Fruit fly (Drosophila melanogaster): ENCODE data around the gene CG7943.

The CG7943 gene

dm6 chr3R:30046029-30047001 is at the start of gene CG7943, which contains the start of gene RpL32:
Gene CG7943, plus strand, starts transcription at chr3R:30046470.
Gene RpL32, minus strand, starts transcription at chr3R:30046161.
- peak; percentile 95 for TF ChIP-seq CG17801 (GFP tag; optimal IDR thresholded peaks at IDR 0.05; ENCODE audit: partially characterized antibody)

DNA sequence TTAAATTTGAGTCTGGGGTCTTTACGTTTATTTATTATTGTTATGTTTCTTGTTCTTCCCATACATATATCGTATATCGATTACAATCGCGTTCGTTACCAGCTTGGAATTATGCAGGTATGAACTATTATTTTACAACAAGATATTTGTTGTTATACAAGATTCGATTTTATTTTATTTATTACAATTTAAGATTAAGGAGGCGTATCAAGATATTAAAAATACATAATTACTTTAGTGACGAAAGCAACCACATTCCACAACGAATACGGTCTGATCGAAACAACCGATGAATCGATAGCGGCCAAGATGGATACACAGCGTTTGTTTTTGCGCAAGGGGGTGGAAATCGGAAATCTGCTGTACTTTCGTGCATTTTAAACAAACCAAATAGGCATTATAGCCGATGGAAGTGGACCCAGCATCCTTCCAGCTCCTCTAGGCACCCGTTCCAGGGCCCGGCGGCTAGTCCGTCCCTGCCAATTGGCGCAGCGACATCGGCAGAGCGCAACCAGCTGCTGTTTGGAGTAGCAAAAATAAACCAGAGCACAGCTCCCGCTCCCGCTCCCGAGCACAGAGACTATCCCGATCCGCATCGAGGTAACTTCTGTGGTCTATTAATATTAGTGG is 48.5 kb upstream of the CG7943 start, which contains the start of the genes CG15525 and CG11504:
TSS of gene CG15525 (minus strand) at position 70 of the 630 bp plus-strand sequence.
TSS of gene CG11504 (plus strand) at position 294 of the 630 bp plus-strand sequence.
- peak; percentile 36 for TF ChIP-seq CG17801 (GFP tag; optimal IDR thresholded peaks at IDR 0.05; ENCODE audit: partially characterized antibody)

- TF ChIP-seq CG17801 (GFP tag; optimal IDR thresholded peaks at IDR 0.05; ENCODE audit: partially characterized antibody), result no peak
Measured at dm6 chr3R:29999495-29999894, 46.8 kb upstream of the CG7943 start, which contains the start of gene CG34298. Gene CG34298, plus strand, starts transcription at chr3R:29999795.

- TF ChIP-seq CG17801 (GFP tag; optimal IDR thresholded peaks at IDR 0.05; ENCODE audit: partially characterized antibody), result no peak
Measured at dm6 chr3R:30000286-30000685, 46.0 kb upstream of the CG7943 start, which contains the start of gene Tace. Gene Tace, plus strand, starts transcription at chr3R:30000530.

DNA sequence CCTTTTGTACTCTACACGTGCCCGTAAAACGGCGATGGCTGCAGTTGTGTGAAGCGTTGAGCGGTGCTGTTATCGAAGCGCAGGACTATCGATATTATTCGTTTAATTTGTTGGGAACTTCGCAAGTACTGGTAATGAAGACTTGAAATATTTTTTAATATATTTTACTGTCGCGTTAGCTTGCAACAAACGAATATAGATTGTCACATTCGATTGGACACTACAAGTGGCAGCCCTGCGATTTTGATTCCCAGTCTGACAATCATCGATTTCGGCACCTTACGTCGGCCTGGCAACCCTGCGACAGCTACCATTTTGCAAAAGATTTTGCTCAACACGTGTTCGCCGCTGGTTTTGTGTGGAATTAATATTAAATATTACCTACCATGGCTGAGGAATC is 41.6 kb upstream of the CG7943 start, which contains the start of the genes Nlp and Nph:
TSS of gene Nlp (plus strand) at position 138 of the 400 bp plus-strand sequence.
TSS of gene Nph (minus strand) at position 214 of the 400 bp plus-strand sequence.
- TF ChIP-seq CG17801 (GFP tag; optimal IDR thresholded peaks at IDR 0.05; ENCODE audit: partially characterized antibody), result peak; percentile 59

dm6 chr3R:30005332-30005979 is 40.8 kb upstream of the CG7943 start:
- no peak for TF ChIP-seq CG17801 (GFP tag; optimal IDR thresholded peaks at IDR 0.05; ENCODE audit: partially characterized antibody)

DNA sequence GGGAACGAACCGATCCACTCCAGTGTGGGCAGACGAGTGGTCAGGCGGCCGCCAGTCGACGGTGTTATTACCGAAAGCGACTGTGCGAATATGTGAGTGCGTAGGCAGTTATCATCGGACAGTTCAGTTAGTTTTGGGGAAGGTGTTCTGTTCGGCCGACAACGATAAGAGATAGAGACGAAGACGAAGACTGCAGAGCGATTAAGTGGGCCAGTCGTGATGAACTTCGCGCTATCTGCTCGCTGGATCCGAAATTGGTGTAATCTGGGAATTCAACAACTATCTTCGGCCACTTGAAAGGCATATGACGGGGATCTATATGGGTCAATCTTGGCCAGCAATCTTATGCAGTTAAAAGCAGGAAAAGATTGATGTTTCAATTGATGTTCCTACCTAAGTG is 37.1 kb upstream of the CG7943 start, which contains the start of gene CG7912:
TSS of gene CG7912 (minus strand) at position 17 of the 400 bp plus-strand sequence.
- TF ChIP-seq CG17801 (GFP tag; optimal IDR thresholded peaks at IDR 0.05; ENCODE audit: partially characterized antibody), result no peak

DNA sequence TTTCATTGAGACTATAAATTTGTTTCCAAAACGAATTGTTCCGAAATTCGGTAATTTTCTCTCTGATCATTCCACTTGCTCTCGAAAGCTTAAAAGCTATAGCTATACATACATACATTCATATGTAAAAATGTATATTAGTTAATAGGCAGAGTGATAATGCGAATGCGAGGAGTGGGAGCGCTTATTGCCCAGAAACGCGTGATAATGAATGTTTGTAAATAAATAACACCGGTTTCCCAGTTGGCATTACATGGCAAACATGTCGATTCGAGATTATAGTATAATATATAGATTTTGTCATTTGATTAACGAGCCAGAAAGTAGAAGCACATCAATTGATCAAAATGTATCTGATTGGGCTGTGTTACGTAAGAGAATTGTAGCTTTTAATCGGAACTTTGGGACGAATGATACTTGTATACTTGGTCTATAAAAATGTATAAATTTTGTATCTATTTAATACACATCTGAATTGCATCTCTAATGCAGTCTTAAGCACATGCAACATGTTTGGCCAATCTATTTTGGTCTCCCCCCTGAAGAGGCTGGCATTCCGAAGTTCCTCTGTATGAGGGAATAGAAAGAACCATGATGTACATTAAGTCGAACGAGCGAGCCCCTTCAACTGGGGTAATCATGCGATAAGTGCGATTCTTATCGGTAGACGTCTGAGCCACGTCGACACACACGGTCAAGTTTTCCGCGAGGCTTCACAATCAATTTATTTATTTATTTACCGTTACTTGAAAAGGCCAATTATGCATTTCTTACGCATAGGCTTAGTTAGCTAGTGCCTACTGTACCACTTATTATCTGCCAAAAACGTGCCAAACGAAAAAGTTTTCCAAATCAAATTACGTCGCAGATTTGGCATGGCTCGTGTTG is 33.4 kb upstream of the CG7943 start:
- no peak for TF ChIP-seq CG17801 (GFP tag; optimal IDR thresholded peaks at IDR 0.05; ENCODE audit: partially characterized antibody)

DNA sequence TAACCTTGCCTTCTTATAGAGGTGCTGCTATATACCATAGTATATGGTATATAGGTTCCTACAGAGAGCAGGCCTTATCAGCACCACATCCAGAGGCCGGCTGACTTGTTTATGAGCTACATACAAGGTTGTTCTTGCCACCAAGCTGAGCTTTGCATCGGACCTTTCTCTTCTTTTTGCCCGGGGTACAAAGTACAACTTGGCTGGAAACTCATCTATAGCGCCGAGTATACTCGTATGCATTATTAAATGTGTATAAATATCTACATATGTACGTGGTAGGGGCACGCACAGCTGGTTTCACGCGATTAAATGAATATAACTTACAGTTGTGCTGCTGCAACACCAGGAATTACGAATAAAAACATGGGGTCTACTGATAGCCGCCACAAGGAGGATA is 32.4 kb upstream of the CG7943 start:
- no peak for TF ChIP-seq CG17801 (GFP tag; optimal IDR thresholded peaks at IDR 0.05; ENCODE audit: partially characterized antibody)

- TF ChIP-seq CG17801 (GFP tag; optimal IDR thresholded peaks at IDR 0.05; ENCODE audit: partially characterized antibody), result no peak
Measured at dm6 chr3R:30014480-30014879, 31.8 kb upstream of the CG7943 start.

- TF ChIP-seq CG17801 (GFP tag; optimal IDR thresholded peaks at IDR 0.05; ENCODE audit: partially characterized antibody), result peak; percentile 60
Measured at dm6 chr3R:30014977-30015514, 31.2 kb upstream of the CG7943 start, which contains the start of gene CG7920. Gene CG7920, minus strand, starts transcription at chr3R:30015284.

DNA sequence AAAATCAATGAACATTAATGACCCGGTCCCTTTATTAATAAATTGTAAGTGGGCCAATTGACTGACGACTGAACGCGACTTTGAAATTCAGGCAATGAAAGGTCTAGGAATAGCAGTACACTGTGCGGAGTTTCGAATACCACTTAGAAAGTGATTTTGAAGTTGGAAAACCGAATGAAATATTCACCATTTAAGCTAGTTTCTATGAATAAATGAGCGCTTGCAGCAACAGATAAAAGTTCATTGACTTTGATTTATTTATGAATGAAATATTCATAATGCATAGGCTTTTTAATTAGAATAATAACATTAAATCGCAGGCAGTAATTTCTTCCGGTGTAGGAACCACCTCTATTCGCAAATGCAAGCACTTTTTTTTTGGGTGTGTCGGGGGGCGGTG is 25.3 kb upstream of the CG7943 start:
- no peak for TF ChIP-seq CG17801 (GFP tag; optimal IDR thresholded peaks at IDR 0.05; ENCODE audit: partially characterized antibody)
